Fruit fly (Drosophila melanogaster) whole organism, adult: ENCODE results near the gene RIOK2.

Experiments
- CG11617 ChIP-seq: fragments of 200-800 bp; sonication (Bioruptor generic); optimal IDR thresholded peaks from 2 replicates; lab custom pipeline; 2017; ENCODE audit warnings: mild to moderate bottlenecking, missing biosample characterization, missing genetic modification reagents, missing genetic modification characterization
- CG12768 ChIP-seq: fragments of 200-800 bp; sonication (Bioruptor generic); optimal IDR thresholded peaks from 2 replicates; lab custom pipeline; 2017; ENCODE audit warnings: missing biosample characterization, missing genetic modification characterization, mild to moderate bottlenecking, moderate library complexity, missing genetic modification reagents
- CG14711 ChIP-seq: fragments of 200-800 bp; sonication (Bioruptor generic); optimal IDR thresholded peaks from 2 replicates; lab custom pipeline; 2018; ENCODE audit warnings: missing biosample characterization, mild to moderate bottlenecking, missing genetic modification characterization, moderate library complexity
- CG33017 ChIP-seq: fragments of 200-800 bp; sonication (Bioruptor generic); optimal IDR thresholded peaks from 2 replicates; lab custom pipeline; 2018; ENCODE audit warnings: missing biosample characterization, mild to moderate bottlenecking, missing genetic modification characterization, moderate library complexity
- CG5204 ChIP-seq: fragments of 200-800 bp; sonication (Bioruptor generic); optimal IDR thresholded peaks from 2 replicates; lab custom pipeline; 2016; ENCODE audit warnings: missing biosample characterization, missing genetic modification characterization
- CG7045 ChIP-seq: fragments of 200-800 bp; sonication (Bioruptor generic); optimal IDR thresholded peaks from 2 replicates; lab custom pipeline; 2017; ENCODE audit warnings: missing biosample characterization, mild to moderate bottlenecking, missing genetic modification characterization
- CG7101 ChIP-seq: fragments of 200-800 bp; sonication (Bioruptor generic); optimal IDR thresholded peaks from 2 replicates; lab custom pipeline; 2018; ENCODE audit warnings: missing biosample characterization, mild to moderate bottlenecking, missing genetic modification characterization, moderate library complexity
- Hr96 ChIP-seq: fragments of 200-800 bp; sonication (Bioruptor generic); optimal IDR thresholded peaks from 2 replicates; lab custom pipeline; 2016; ENCODE audit warnings: missing biosample characterization, missing genetic modification characterization
- Mnt ChIP-seq: fragments of 200-800 bp; sonication (Bioruptor generic); optimal IDR thresholded peaks from 2 replicates; lab custom pipeline; 2016; ENCODE audit warnings: missing biosample characterization, mild to moderate bottlenecking, missing genetic modification characterization
- cnc ChIP-seq, 2 experiments: fragments of >200 bp; optimal IDR thresholded peaks; 2 replicates each; lab custom pipeline; 2017
- ovo ChIP-seq: fragments of 200-800 bp; sonication (Bioruptor generic); optimal IDR thresholded peaks from 2 replicates; lab custom pipeline; 2016; ENCODE audit warnings: missing biosample characterization, missing genetic modification characterization
- pad ChIP-seq: fragments of 200-800 bp; sonication (Bioruptor generic); optimal IDR thresholded peaks from 3 replicates; lab custom pipeline; 2017; ENCODE audit warnings: missing biosample characterization, missing genetic modification characterization, mild to moderate bottlenecking, moderate library complexity, missing genetic modification reagents
- tj ChIP-seq: fragments of 200-800 bp; sonication (Bioruptor generic); optimal IDR thresholded peaks from 3 replicates; lab custom pipeline; 2017; ENCODE audit warnings: missing biosample characterization, mild to moderate bottlenecking, missing genetic modification characterization, moderate library complexity

- TF ChIP-seq Mnt, result peak; percentile 19
- peak; percentile 62 for TF ChIP-seq CG11617 (GFP tag; lab: Kevin White, UChicago)
- TF ChIP-seq cnc (optimal IDR thresholded peaks at IDR 0.05; lab: Kevin White, UChicago), result no peak
- TF ChIP-seq CG7101 (tag; lab: Kevin White, UChicago), result peak; percentile 65
- peak; percentile 80 for TF ChIP-seq CG7045
- no peak for TF ChIP-seq tj (GFP tag; lab: Kevin White, UChicago)
- TF ChIP-seq CG12768 (GFP tag; lab: Kevin White, UChicago), result peak; percentile 58
- TF ChIP-seq CG5204 (GFP tag; lab: Kevin White, UChicago), result peak; percentile 34
- peak; percentile 44 for TF ChIP-seq pad (GFP tag; lab: Kevin White, UChicago)
- TF ChIP-seq CG14711 (tag; lab: Kevin White, UChicago), result peak; percentile 22
- peak; percentile 71 for TF ChIP-seq CG33017 (tag; lab: Kevin White, UChicago)
- TF ChIP-seq ovo (GFP tag; lab: Kevin White, UChicago), result peak; percentile 20
- no peak for TF ChIP-seq Hr96 (GFP tag; lab: Kevin White, UChicago)
These were observed 9.6 kb downstream of the RIOK2 start for dm6 chr3R:25275276-25275675.
